Worm (Caenorhabditis elegans) whole organism, L4 larva: ENCODE data around the gene Y39G8B.5.

Experiments
- D1046.2 ChIP-seq: fragments of 200-800 bp; sonication (Bioruptor generic); IDR thresholded peaks from 2 replicates; pipeline ENCODE4 v1.3.6; 2022; ENCODE audit warnings: missing genetic modification characterization, missing compliant biosample characterization
- F37D6.2 ChIP-seq: sonication (generic microtip); optimal IDR thresholded peaks from 2 replicates; lab custom pipeline; 2016; ENCODE audit warnings: mild to moderate bottlenecking, missing genetic modification characterization, missing compliant biosample characterization
- Y105C5A.15 ChIP-seq: fragments of 200-800 bp; sonication (Bioruptor generic); IDR thresholded peaks from 2 replicates; pipeline ENCODE4 v1.3.6; 2022; ENCODE audit warnings: missing genetic modification characterization, missing compliant biosample characterization
- Y5F2A.4 ChIP-seq: fragments of 200-800 bp; sonication (Bioruptor generic); optimal IDR thresholded peaks from 2 replicates; lab custom pipeline; 2018; ENCODE audit warnings: mild to moderate bottlenecking, missing genetic modification characterization, missing compliant biosample characterization
- Y75B8A.6 ChIP-seq: fragments of 200-800 bp; sonication (Bioruptor generic); IDR thresholded peaks from 2 replicates; pipeline ENCODE4 v1.3.6; 2022; ENCODE audit warnings: missing genetic modification reagents, missing genetic modification characterization, missing compliant biosample characterization
- aha-1 ChIP-seq: fragments of 150-350 bp; peaks from one replicate; lab custom pipeline; 2014; ENCODE audit warnings: missing biosample characterization, missing genetic modification characterization
- ama-1 ChIP-seq: fragments of 150-350 bp; optimal IDR thresholded peaks from 2 replicates; lab custom pipeline; 2014; ENCODE audit warnings: inconsistent platforms, mixed read lengths
- attf-4 ChIP-seq: sonication (generic microtip); optimal IDR thresholded peaks from 3 replicates; lab custom pipeline; 2017; ENCODE audit warnings: missing biosample characterization, missing genetic modification characterization
- ceh-20 ChIP-seq: fragments of 200-800 bp; sonication (Bioruptor generic); IDR thresholded peaks from 2 replicates; pipeline ENCODE4 v1.3.6; 2022; ENCODE audit warnings: missing genetic modification reagents, missing genetic modification characterization, missing compliant biosample characterization
- ceh-44 ChIP-seq: fragments of 200-800 bp; sonication (Bioruptor generic); IDR thresholded peaks from 2 replicates; pipeline ENCODE4 v1.3.6; 2022; ENCODE audit warnings: missing genetic modification reagents, missing genetic modification characterization, missing compliant biosample characterization
- ceh-82 ChIP-seq: sonication (generic microtip); optimal IDR thresholded peaks from 2 replicates; lab custom pipeline; 2017; ENCODE audit warnings: missing biosample characterization, missing genetic modification characterization
- ctbp-1 ChIP-seq: fragments of 200-800 bp; sonication (Bioruptor generic); IDR thresholded peaks from 2 replicates; pipeline ENCODE4 v1.3.6; 2022; ENCODE audit warnings: missing genetic modification reagents, missing genetic modification characterization, missing compliant biosample characterization
- daf-12 ChIP-seq: fragments of 150-350 bp; optimal IDR thresholded peaks from 2 replicates; lab custom pipeline; 2014; ENCODE audit warnings: missing biosample characterization, missing genetic modification reagents, missing genetic modification characterization
- daf-16 ChIP-seq, 3 experiments: sonication (generic microtip); optimal IDR thresholded peaks; 2 replicates each; lab custom pipeline; 2016 to 2017; ENCODE audit warnings: missing genetic modification characterization in 3 of 3, missing genetic modification reagents in 3 of 3, mild to moderate bottlenecking in 2 of 3, missing compliant biosample characterization in 2 of 3, missing biosample characterization in 1 of 3, moderate library complexity in 1 of 3
- daf-19 ChIP-seq: fragments of 200-800 bp; sonication (Bioruptor generic); conservative IDR thresholded peaks from 2 replicates; pipeline ENCODE4 v1.3.6; 2022; ENCODE audit warnings: missing genetic modification characterization, missing compliant biosample characterization
- dmd-8 ChIP-seq: fragments of 200-800 bp; sonication (Bioruptor generic); IDR thresholded peaks from 2 replicates; pipeline ENCODE4 v1.3.6; 2022; ENCODE audit warnings: missing genetic modification characterization, missing compliant biosample characterization
- dmd-9 ChIP-seq: fragments of 200-800 bp; sonication (Bioruptor generic); IDR thresholded peaks from 2 replicates; pipeline ENCODE4 v1.3.6; 2022; ENCODE audit warnings: missing genetic modification reagents, missing genetic modification characterization, missing compliant biosample characterization
- dve-1 ChIP-seq: sonication (generic microtip); optimal IDR thresholded peaks from 2 replicates; lab custom pipeline; 2017; ENCODE audit warnings: antibody characterized with exemption, mild to moderate bottlenecking, missing genetic modification characterization, missing compliant biosample characterization; ENCODE audit not compliant: insufficient read depth
- egl-43 ChIP-seq: fragments of 200-800 bp; sonication (Bioruptor generic); IDR thresholded peaks from 2 replicates; pipeline ENCODE4 v1.3.6; 2022; ENCODE audit warnings: missing genetic modification reagents, missing genetic modification characterization, missing compliant biosample characterization
- hif-1 ChIP-seq, 2 experiments: sonication (generic microtip); optimal IDR thresholded peaks; 2 replicates each; lab custom pipeline; 2016 to 2017; ENCODE audit warnings: missing compliant biosample characterization in 2 of 2, missing genetic modification characterization in 2 of 2, missing genetic modification reagents in 2 of 2, missing genotype in 2 of 2, mild to moderate bottlenecking in 1 of 2
- hlh-30 ChIP-seq: sonication (generic microtip); optimal IDR thresholded peaks from 2 replicates; lab custom pipeline; 2017; ENCODE audit warnings: antibody characterized with exemption, mild to moderate bottlenecking, missing genetic modification characterization, missing compliant biosample characterization; ENCODE audit not compliant: insufficient read depth
- hmg-1.1 ChIP-seq: fragments of 200-800 bp; sonication (Bioruptor generic); IDR thresholded peaks from 2 replicates; pipeline ENCODE4 v1.3.6; 2022; ENCODE audit warnings: missing genetic modification reagents, missing genetic modification characterization, missing compliant biosample characterization
- jun-1 ChIP-seq: fragments of 150-350 bp; optimal IDR thresholded peaks from 2 replicates; lab custom pipeline; 2014; ENCODE audit warnings: missing biosample characterization, missing genetic modification reagents, missing genetic modification characterization
- lin-1 ChIP-seq: fragments of 200-800 bp; sonication (Bioruptor generic); IDR thresholded peaks from 2 replicates; pipeline ENCODE4 v1.3.6; 2022; ENCODE audit warnings: missing genetic modification reagents, missing genetic modification characterization, missing compliant biosample characterization
- lsy-2 ChIP-seq, 2 experiments: fragments of 150-350 bp in 1 of 2; sonication (generic microtip) in 1 of 2; optimal IDR thresholded peaks; 2 replicates each; lab custom pipeline; 2014 to 2017; ENCODE audit warnings: missing biosample characterization in 2 of 2, missing genetic modification characterization in 2 of 2
- madf-9 ChIP-seq: fragments of 200-800 bp; sonication (Bioruptor generic); conservative IDR thresholded peaks from 2 replicates; pipeline ENCODE4 v1.3.6; 2022; ENCODE audit warnings: missing genetic modification reagents, missing genetic modification characterization, missing compliant biosample characterization
- mep-1 ChIP-seq: fragments of 150-350 bp; sonication (generic microtip); optimal IDR thresholded peaks from 3 replicates; lab custom pipeline; 2014; ENCODE audit warnings: missing biosample characterization, missing genetic modification characterization
- mxl-2 ChIP-seq: fragments of 200-800 bp; sonication (Bioruptor generic); conservative IDR thresholded peaks from 2 replicates; pipeline ENCODE4 v1.3.6; 2022; ENCODE audit warnings: missing genetic modification reagents, missing genetic modification characterization, missing compliant biosample characterization
- mxl-3 ChIP-seq: fragments of 200-800 bp; sonication (Bioruptor generic); optimal IDR thresholded peaks from 2 replicates; lab custom pipeline; 2018; ENCODE audit warnings: mild to moderate bottlenecking, missing genetic modification characterization, missing compliant biosample characterization
- nhr-102 ChIP-seq: sonication (generic microtip); optimal IDR thresholded peaks from 2 replicates; lab custom pipeline; 2016; ENCODE audit warnings: mild to moderate bottlenecking, missing genetic modification characterization, moderate library complexity, missing compliant biosample characterization
- nhr-42 ChIP-seq: fragments of 200-800 bp; sonication (Bioruptor generic); IDR thresholded peaks from 2 replicates; pipeline ENCODE4 v1.3.6; 2022; ENCODE audit warnings: missing genetic modification characterization, missing compliant biosample characterization
- pha-4 ChIP-seq, 2 experiments: fragments of 150-350 bp in 1 of 2; fragments of 200-800 bp in 1 of 2; sonication (Bioruptor generic) in 1 of 2; IDR thresholded peaks in 1 of 2; optimal IDR thresholded peaks in 1 of 2; 2 replicates each; pipeline versions ENCODE4 v1.3.6 to Lab custom; 2014 to 2022; ENCODE audit warnings: missing genetic modification characterization in 2 of 2, missing genetic modification reagents in 2 of 2, missing biosample characterization in 1 of 2, missing compliant biosample characterization in 1 of 2
- rbr-2 ChIP-seq: sonication (generic microtip); optimal IDR thresholded peaks from 2 replicates; lab custom pipeline; 2016; ENCODE audit warnings: missing genotype, missing genetic modification characterization, missing compliant biosample characterization
- saeg-2 ChIP-seq: fragments of 200-800 bp; sonication (Bioruptor generic); IDR thresholded peaks from 2 replicates; pipeline ENCODE4 v1.3.6; 2022; ENCODE audit warnings: missing genetic modification reagents, missing genetic modification characterization, missing compliant biosample characterization
- sdz-12 ChIP-seq: fragments of 200-800 bp; sonication (Bioruptor generic); optimal IDR thresholded peaks from 2 replicates; lab custom pipeline; 2018; ENCODE audit warnings: mild to moderate bottlenecking, missing genetic modification characterization, missing compliant biosample characterization
- set-16 ChIP-seq: fragments of 200-800 bp; sonication (Bioruptor generic); IDR thresholded peaks from 2 replicates; pipeline ENCODE4 v1.3.6; 2022; ENCODE audit warnings: missing genetic modification reagents, missing genetic modification characterization, missing compliant biosample characterization
- snpc-1.2 ChIP-seq: fragments of 200-800 bp; sonication (Bioruptor generic); IDR thresholded peaks from 2 replicates; pipeline ENCODE4 v1.3.6; 2022; ENCODE audit warnings: missing genetic modification reagents, missing genetic modification characterization, missing compliant biosample characterization
- spr-3 ChIP-seq: fragments of 200-800 bp; sonication (Bioruptor generic); optimal IDR thresholded peaks from 2 replicates; lab custom pipeline; 2018; ENCODE audit warnings: mild to moderate bottlenecking, missing genetic modification characterization, missing compliant biosample characterization
- tra-1 ChIP-seq: fragments of 200-800 bp; sonication (Bioruptor generic); IDR thresholded peaks from 2 replicates; pipeline ENCODE4 v1.3.6; 2022; ENCODE audit warnings: missing genetic modification reagents, missing genetic modification characterization, missing compliant biosample characterization
- unc-39 ChIP-seq: sonication (generic microtip); optimal IDR thresholded peaks from 2 replicates; lab custom pipeline; 2017; ENCODE audit warnings: missing biosample characterization, missing genetic modification characterization
- unc-62 ChIP-seq, 3 experiments: fragments of 150-350 bp in 1 of 3; sonication (generic microtip); optimal IDR thresholded peaks in 2 of 3; peaks in 1 of 3; 1 replicate in 1 of 3; 2 replicates in 2 of 3; lab custom pipeline; 2014 to 2017; ENCODE audit warnings: missing biosample characterization in 3 of 3, missing genetic modification characterization in 3 of 3, missing genetic modification reagents in 3 of 3, missing genotype in 1 of 3
- ztf-11 ChIP-seq: fragments of 150-350 bp; optimal IDR thresholded peaks from 2 replicates; lab custom pipeline; 2014; ENCODE audit warnings: missing biosample characterization, missing genetic modification characterization

Y39G8B.5 gene

DNA sequence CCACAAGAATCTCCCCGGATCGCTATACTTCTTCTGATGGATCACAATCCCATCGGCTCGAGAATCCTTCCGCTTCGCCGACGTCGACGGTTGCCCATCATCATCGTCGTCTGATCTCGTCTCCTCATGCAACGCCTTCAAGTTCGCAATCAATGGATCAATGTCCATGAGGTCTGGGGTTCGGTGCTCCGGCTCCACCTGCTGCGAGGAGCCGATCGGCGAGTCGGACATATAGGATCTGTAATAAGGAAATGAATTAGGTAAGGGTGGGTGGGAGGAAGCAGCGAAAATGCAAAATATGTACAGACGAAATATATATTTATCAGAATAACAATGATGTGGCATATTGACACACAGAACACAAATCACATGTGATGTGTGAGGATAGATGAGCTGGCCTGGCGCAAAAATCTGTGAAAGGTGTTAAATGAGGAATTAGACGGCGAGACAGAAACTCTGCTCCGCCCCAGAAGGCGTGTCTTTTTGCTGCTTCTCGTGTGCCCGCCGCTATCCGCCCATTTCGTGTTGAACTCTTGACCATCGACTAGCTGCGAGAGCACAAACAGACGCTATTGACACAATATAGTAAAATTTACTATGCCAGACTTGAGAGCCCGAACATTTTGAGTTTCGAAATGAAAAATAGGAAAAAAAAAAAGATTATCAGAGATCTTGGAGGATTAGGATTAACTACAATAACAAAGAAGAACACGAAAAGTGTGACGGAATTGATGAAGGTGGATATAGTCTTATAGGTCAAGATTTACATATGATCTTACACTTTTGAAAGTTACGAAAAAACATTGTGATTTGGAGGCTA is 46.1 kb upstream of the Y39G8B.5 start:
- TF ChIP-seq hlh-30 (tag; lab: Kevin White, UChicago) (peak; percentile 25), ceh-20 (GFP tag; lab: Robert Waterston, UW) (no peak), nhr-42 (GFP tag; lab: Robert Waterston, UW) (0 out of 2 replicates have a peak, but pooled peaks have one; percentile 31), spr-3 (GFP tag; lab: Kevin White, UChicago) (no peak), saeg-2 (no peak), set-16 (GFP tag; lab: Robert Waterston, UW) (peak; percentile 72), hmg-1.1 (no peak; the same call in 1 of the 2 replicates), daf-16 (GFP tag; optimal IDR thresholded peaks at IDR 0.05; lab: Kevin White, UChicago) (no peak), daf-16 (tag; optimal IDR thresholded peaks at IDR 0.05; lab: Kevin White, UChicago) (peak; percentile 6), Y5F2A.4 (peak; percentile 7), sdz-12 (no peak), rbr-2 (tag; lab: Kevin White, UChicago) (peak; percentile 15), unc-62 (GFP tag; optimal IDR thresholded peaks at IDR 0.05 in 1 of 2; lab: Kevin White, UChicago) (peak in 1 of 2 experiments; percentile 91), unc-62 (tag; optimal IDR thresholded peaks at IDR 0.05; lab: Kevin White, UChicago) (no peak), ama-1 (lab: Kevin White, UChicago) (no peak), daf-12 (tag; lab: Kevin White, UChicago) (no peak), lsy-2 (tag; optimal IDR thresholded peaks at IDR 0.05; lab: Kevin White, UChicago) (peak in 1 of 2 experiments; percentile 25), mxl-3 (peak; percentile 36), snpc-1.2 (0 out of 2 replicates have a peak, but pooled peaks have one; percentile 9), aha-1 (tag; lab: Kevin White, UChicago) (peak; percentile 95), hif-1 (tag; optimal IDR thresholded peaks at IDR 0.05; lab: Kevin White, UChicago) (peak in 1 of 2 experiments; percentile 1), egl-43 (GFP tag; lab: Robert Waterston, UW) (no peak), unc-39 (tag; lab: Kevin White, UChicago) (no peak), mxl-2 (GFP tag; lab: Robert Waterston, UW) (no peak)
- TF ChIP-seq, all 104 proteins: peak for 12

DNA sequence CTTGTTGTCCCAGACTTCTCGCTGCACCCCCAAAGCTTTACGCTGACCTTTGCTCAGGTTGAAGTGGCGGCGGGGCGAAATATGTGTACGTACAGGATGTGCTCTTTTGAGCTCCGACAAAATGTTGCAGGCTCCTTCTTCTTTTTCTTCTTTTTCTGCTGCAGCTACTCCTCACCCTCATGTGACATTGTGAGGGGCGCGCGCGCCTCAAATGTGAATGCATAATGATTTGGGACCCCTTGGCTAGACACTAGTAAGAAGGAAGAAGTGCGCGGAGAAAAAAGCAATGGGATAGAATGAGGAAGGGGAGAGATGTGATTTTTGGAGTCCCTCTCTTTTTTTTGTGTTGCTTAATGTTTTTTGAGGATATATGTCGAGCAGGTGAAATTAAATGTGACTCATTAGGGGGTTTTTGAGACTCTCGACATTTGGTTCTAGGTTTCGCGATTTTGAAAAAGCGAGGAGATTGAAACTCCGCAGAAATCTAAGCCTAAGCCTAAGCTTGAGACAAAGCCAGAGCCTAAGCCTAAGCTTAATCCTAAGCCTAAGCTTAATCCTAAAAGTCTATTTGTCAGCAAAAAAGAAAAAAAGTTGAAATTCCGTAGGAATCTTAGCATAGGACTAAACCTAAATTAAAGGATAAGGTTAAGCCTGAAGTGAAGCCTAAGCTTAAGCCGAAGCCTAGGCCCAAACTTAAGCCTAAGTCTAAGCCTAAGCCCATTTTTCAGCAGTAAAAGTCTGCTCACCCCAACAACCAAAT is 45.3 kb upstream of the Y39G8B.5 start:
- TF ChIP-seq jun-1 (tag; lab: Kevin White, UChicago): no peak
- no peak for TF ChIP-seq madf-9 (GFP tag; lab: Robert Waterston, UW)
- peak; percentile 32 to 46 for TF ChIP-seq lsy-2 (tag; optimal IDR thresholded peaks at IDR 0.05; lab: Kevin White, UChicago)
- TF ChIP-seq unc-62 (GFP tag; optimal IDR thresholded peaks at IDR 0.05 in 1 of 2; lab: Kevin White, UChicago): peak in 1 of 2 experiments; percentile 12
- no peak for TF ChIP-seq unc-62 (tag; optimal IDR thresholded peaks at IDR 0.05; lab: Kevin White, UChicago)
- TF ChIP-seq rbr-2 (tag; lab: Kevin White, UChicago): peak; percentile 49
- TF ChIP-seq ztf-11 (tag; lab: Kevin White, UChicago): no peak
- no peak for TF ChIP-seq mxl-3
- peak; percentile 27; the same call in 1 of the 2 replicates for TF ChIP-seq set-16 (GFP tag; lab: Robert Waterston, UW)
- TF ChIP-seq dmd-8 (GFP tag; lab: Robert Waterston, UW): no peak
- TF ChIP-seq tra-1: no peak
- TF ChIP-seq aha-1 (tag; lab: Kevin White, UChicago): peak; percentile 88
- no peak for TF ChIP-seq ceh-44 (GFP tag; lab: Robert Waterston, UW)
- TF ChIP-seq ceh-82: no peak
- TF ChIP-seq nhr-102: no peak
- peak; percentile 46 for TF ChIP-seq mep-1
- TF ChIP-seq ctbp-1 (GFP tag; lab: Robert Waterston, UW): peak; percentile 48; the same call in 1 of the 2 replicates
- no peak for TF ChIP-seq F37D6.2 (tag; lab: Kevin White, UChicago)
- no peak; the same call in 1 of the 2 replicates for TF ChIP-seq pha-4 (GFP tag; IDR thresholded peaks at IDR 0.05; lab: Robert Waterston, UW)
- TF ChIP-seq pha-4 (tag; optimal IDR thresholded peaks at IDR 0.05; lab: Kevin White, UChicago): no peak
- TF ChIP-seq attf-4: no peak
- TF ChIP-seq dve-1: no peak
- no peak for TF ChIP-seq daf-16 (GFP tag; optimal IDR thresholded peaks at IDR 0.05; lab: Kevin White, UChicago)
- TF ChIP-seq daf-16 (tag; optimal IDR thresholded peaks at IDR 0.05; lab: Kevin White, UChicago): no peak
- 0 out of 2 replicates have a peak, but pooled peaks have one; percentile 32 for TF ChIP-seq dmd-9 (GFP tag; lab: Robert Waterston, UW)
- TF ChIP-seq nhr-42 (GFP tag; lab: Robert Waterston, UW): no peak; the same call in 1 of the 2 replicates
- TF ChIP-seq ama-1 (lab: Kevin White, UChicago): no peak
- TF ChIP-seq daf-19 (GFP tag; lab: Robert Waterston, UW): no peak
- TF ChIP-seq Y105C5A.15 (GFP tag; lab: Robert Waterston, UW): no peak
- no peak for TF ChIP-seq lin-1 (GFP tag; lab: Robert Waterston, UW)
- no peak for TF ChIP-seq Y75B8A.6 (GFP tag; lab: Robert Waterston, UW)
- TF ChIP-seq saeg-2: no peak
- TF ChIP-seq D1046.2 (GFP tag; lab: Robert Waterston, UW): no peak
